Fruit fly (Drosophila melanogaster): ENCODE data around the gene snRNP-U1-C.

DNA sequence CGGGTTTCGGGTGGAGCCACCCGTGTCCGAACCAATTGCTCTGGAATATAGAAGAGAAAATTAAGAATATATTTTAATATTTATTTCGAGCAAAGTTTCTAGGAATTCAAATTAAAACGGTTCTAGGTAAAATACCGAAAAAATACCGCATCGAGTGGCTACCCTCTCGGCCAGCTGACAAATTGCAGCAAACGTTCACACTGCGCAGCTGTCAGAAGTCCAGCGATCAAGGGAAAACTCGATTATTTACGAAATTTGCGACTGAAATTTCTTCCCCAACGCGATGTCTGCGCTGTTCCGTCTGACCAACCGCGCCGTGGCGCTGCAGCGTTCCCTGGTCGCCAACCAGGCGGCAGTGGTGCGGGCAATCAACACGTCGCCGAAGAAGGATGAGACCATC lies 43.7 kb upstream of the snRNP-U1-C start, which contains the start of gene NP15.6:
- no peak for TF ChIP-seq NC2β (GFP tag; optimal IDR thresholded peaks at IDR 0.05)
- TF ChIP-seq lmd (GFP tag; IDR thresholded peaks at IDR 0.05), result no peak
- no peak for TF ChIP-seq CG16779 (GFP tag; IDR thresholded peaks at IDR 0.05)
- peak; percentile 31 for TF ChIP-seq stwl (tag; optimal IDR thresholded peaks at IDR 0.05)
- TF ChIP-seq gcm (GFP tag; optimal IDR thresholded peaks at IDR 0.05), result no peak
- TF ChIP-seq Mes4 (GFP tag; optimal IDR thresholded peaks at IDR 0.05), result no peak
- TF ChIP-seq D19A (tag; optimal IDR thresholded peaks at IDR 0.05), result no peak
- no peak for TF ChIP-seq Sox102F (GFP tag; optimal IDR thresholded peaks at IDR 0.05)
- no peak for TF ChIP-seq B-H1 (GFP tag; IDR thresholded peaks at IDR 0.05)

Data from whole organism, embryonic.